Fruit fly (Drosophila melanogaster): Measurements from ENCODE around the gene Dyro.

Dyro gene

dm6 chr3L:11274142-11274672 lies 21.5 kb downstream of the Dyro start:
- TF ChIP-seq CG8478 (optimal IDR thresholded peaks at IDR 0.05) (no peak), CTCF (optimal IDR thresholded peaks at IDR 0.05) (no peak)

dm6 chr3L:11273444-11274141 lies 22.1 kb downstream of the Dyro start:
- TF ChIP-seq CTCF (optimal IDR thresholded peaks at IDR 0.05): no peak
- TF ChIP-seq CG8478 (optimal IDR thresholded peaks at IDR 0.05): no peak

- no peak for TF ChIP-seq CTCF (optimal IDR thresholded peaks at IDR 0.05)
- TF ChIP-seq CG8478 (optimal IDR thresholded peaks at IDR 0.05): no peak
Measured at dm6 chr3L:11273013-11273343, 22.7 kb downstream of the Dyro start.

dm6 chr3L:11272243-11273012 lies 23.3 kb downstream of the Dyro start:
- no peak for TF ChIP-seq CG8478 (optimal IDR thresholded peaks at IDR 0.05)
- no peak for TF ChIP-seq CTCF (optimal IDR thresholded peaks at IDR 0.05)

- TF ChIP-seq CTCF (optimal IDR thresholded peaks at IDR 0.05) (no peak), CG8478 (optimal IDR thresholded peaks at IDR 0.05) (no peak)
Measured at dm6 chr3L:11263985-11264384, 31.7 kb downstream of the Dyro start.

dm6 chr3L:11262159-11262558 lies 33.6 kb downstream of the Dyro start:
- TF ChIP-seq CTCF (optimal IDR thresholded peaks at IDR 0.05) (no peak), CG8478 (optimal IDR thresholded peaks at IDR 0.05) (no peak)

- TF ChIP-seq CTCF (optimal IDR thresholded peaks at IDR 0.05) (no peak), CG8478 (optimal IDR thresholded peaks at IDR 0.05) (no peak)
Measured at dm6 chr3L:11261456-11262082, 34.1 kb downstream of the Dyro start.

dm6 chr3L:11260737-11261455 lies 34.8 kb downstream of the Dyro start:
- no peak for TF ChIP-seq CG8478 (optimal IDR thresholded peaks at IDR 0.05)

dm6 chr3L:11260275-11260734 lies 35.4 kb downstream of the Dyro start:
- no peak for TF ChIP-seq CTCF (optimal IDR thresholded peaks at IDR 0.05)
- no peak for TF ChIP-seq CG8478 (optimal IDR thresholded peaks at IDR 0.05)

dm6 chr3L:11259759-11260158 lies 36.0 kb downstream of the Dyro start:
- TF ChIP-seq CG8478 (optimal IDR thresholded peaks at IDR 0.05) (no peak), CTCF (optimal IDR thresholded peaks at IDR 0.05) (no peak)

- TF ChIP-seq CG8478 (optimal IDR thresholded peaks at IDR 0.05) (no peak), CTCF (optimal IDR thresholded peaks at IDR 0.05) (no peak)
Measured at dm6 chr3L:11258392-11258791, 37.3 kb downstream of the Dyro start.

dm6 chr3L:11256147-11256971 lies 39.4 kb downstream of the Dyro start:
- TF ChIP-seq CTCF (optimal IDR thresholded peaks at IDR 0.05) (no peak), CG8478 (optimal IDR thresholded peaks at IDR 0.05) (no peak)

dm6 chr3L:11254470-11255185 lies 41.1 kb downstream of the Dyro start:
- TF ChIP-seq CTCF (optimal IDR thresholded peaks at IDR 0.05) (no peak), CG8478 (optimal IDR thresholded peaks at IDR 0.05) (no peak)

All from S2 (cell line).